Fruit fly (Drosophila melanogaster) whole organism, embryonic: ENCODE measurements around the gene nmo.

Experiments used
- Antp ChIP-seq: fragments of 200-800 bp; sonication (Bioruptor generic); optimal IDR thresholded peaks from 3 replicates; lab custom pipeline; 2016; ENCODE audit warnings: missing biosample characterization, missing genetic modification characterization
- B-H2 ChIP-seq: fragments of 200-800 bp; sonication (Bioruptor generic); optimal IDR thresholded peaks from 2 replicates; lab custom pipeline; 2018; ENCODE audit warnings: missing biosample characterization, mild to moderate bottlenecking, missing genetic modification characterization
- CG10209 ChIP-seq: fragments of 200-800 bp; sonication (Bioruptor generic); optimal IDR thresholded peaks from 3 replicates; lab custom pipeline; 2017; ENCODE audit warnings: missing biosample characterization, mild to moderate bottlenecking, missing genetic modification characterization, missing genetic modification reagents
- CG10431 ChIP-seq: fragments of 200-800 bp; sonication (Bioruptor generic); optimal IDR thresholded peaks from 3 replicates; lab custom pipeline; 2018; ENCODE audit warnings: missing biosample characterization, mild to moderate bottlenecking, missing genetic modification characterization
- CG10979 ChIP-seq: fragments of 200-800 bp; sonication (Bioruptor generic); optimal IDR thresholded peaks from 2 replicates; lab custom pipeline; 2018; ENCODE audit warnings: missing biosample characterization, mild to moderate bottlenecking, missing genetic modification characterization, moderate library complexity
- CG11398 ChIP-seq: fragments of 200-800 bp; sonication (Bioruptor generic); optimal IDR thresholded peaks from 2 replicates; lab custom pipeline; 2016; ENCODE audit warnings: missing biosample characterization, missing genetic modification characterization
- CG1233 ChIP-seq: fragments of 200-800 bp; sonication (Bioruptor generic); optimal IDR thresholded peaks from 4 replicates; lab custom pipeline; 2018; ENCODE audit warnings: missing biosample characterization, mild to moderate bottlenecking, missing genetic modification characterization
- CG13287 ChIP-seq: fragments of 200-800 bp; sonication (Bioruptor generic); IDR thresholded peaks from 2 replicates; pipeline ENCODE4 v1.3.6; 2022; ENCODE audit warnings: missing biosample characterization, missing genetic modification characterization; ENCODE audit not compliant: partially characterized antibody
- CG14710 ChIP-seq: fragments of 200-800 bp; sonication (Bioruptor generic); optimal IDR thresholded peaks from 3 replicates; lab custom pipeline; 2019; ENCODE audit warnings: missing biosample characterization, mild to moderate bottlenecking, missing genetic modification characterization, moderate library complexity
- CG15514 ChIP-seq: fragments of 200-800 bp; sonication (Bioruptor generic); optimal IDR thresholded peaks from 3 replicates; lab custom pipeline; 2017; ENCODE audit warnings: missing biosample characterization, missing genetic modification characterization, mild to moderate bottlenecking, moderate library complexity, missing genetic modification reagents
- CG17568 ChIP-seq: fragments of 200-800 bp; sonication (Bioruptor generic); optimal IDR thresholded peaks from 2 replicates; lab custom pipeline; 2018; ENCODE audit warnings: missing biosample characterization, mild to moderate bottlenecking, missing genetic modification characterization, moderate library complexity
- CG18476 ChIP-seq: fragments of 200-800 bp; sonication (Bioruptor generic); optimal IDR thresholded peaks from 2 replicates; lab custom pipeline; 2016; ENCODE audit warnings: missing biosample characterization, mild to moderate bottlenecking, missing genetic modification characterization
- CG2202 ChIP-seq: fragments of 200-800 bp; sonication (Bioruptor generic); optimal IDR thresholded peaks from 2 replicates; lab custom pipeline; 2018; ENCODE audit warnings: missing biosample characterization, mild to moderate bottlenecking, missing genetic modification characterization
- CG3838 ChIP-seq: fragments of 200-800 bp; sonication (Bioruptor generic); optimal IDR thresholded peaks from 3 replicates; lab custom pipeline; 2016; ENCODE audit warnings: missing biosample characterization, missing genetic modification characterization
- CG4707 ChIP-seq: fragments of 200-800 bp; sonication (Bioruptor generic); optimal IDR thresholded peaks from 2 replicates; lab custom pipeline; 2018; ENCODE audit warnings: missing biosample characterization, mild to moderate bottlenecking, missing genetic modification characterization, moderate library complexity
- CG4820 ChIP-seq: fragments of 200-800 bp; sonication (Bioruptor generic); optimal IDR thresholded peaks from 3 replicates; lab custom pipeline; 2016; ENCODE audit warnings: missing biosample characterization, missing genetic modification characterization
- CG4854 ChIP-seq: fragments of 200-800 bp; sonication (Bioruptor generic); optimal IDR thresholded peaks from 2 replicates; lab custom pipeline; 2016; ENCODE audit warnings: missing biosample characterization, missing genetic modification characterization, inconsistent platforms
- CG6765 ChIP-seq: fragments of 200-800 bp; sonication (Bioruptor generic); optimal IDR thresholded peaks from 3 replicates; lab custom pipeline; 2017; ENCODE audit warnings: missing biosample characterization, mild to moderate bottlenecking, missing genetic modification characterization
- CG6854 ChIP-seq: fragments of 200-800 bp; sonication (Bioruptor generic); optimal IDR thresholded peaks from 3 replicates; lab custom pipeline; 2017; ENCODE audit warnings: missing biosample characterization, mild to moderate bottlenecking, missing genetic modification characterization
- CG7271 ChIP-seq: fragments of 200-800 bp; sonication (Bioruptor generic); optimal IDR thresholded peaks from 2 replicates; lab custom pipeline; 2018; ENCODE audit warnings: missing biosample characterization, mild to moderate bottlenecking, missing genetic modification characterization, moderate library complexity
- CG7928 ChIP-seq: fragments of 200-800 bp; sonication (Bioruptor generic); optimal IDR thresholded peaks from 2 replicates; lab custom pipeline; 2017; ENCODE audit warnings: missing biosample characterization, mild to moderate bottlenecking, missing genetic modification characterization
- CG8388 ChIP-seq: fragments of 200-800 bp; sonication (Bioruptor generic); optimal IDR thresholded peaks from 2 replicates; lab custom pipeline; 2019; ENCODE audit warnings: missing biosample characterization, mild to moderate bottlenecking, missing genetic modification characterization, moderate library complexity
- CG9437 ChIP-seq: fragments of 200-800 bp; sonication (Bioruptor generic); optimal IDR thresholded peaks from 2 replicates; lab custom pipeline; 2018; ENCODE audit warnings: missing biosample characterization, mild to moderate bottlenecking, missing genetic modification characterization
- CrebB ChIP-seq: fragments of 200-800 bp; sonication (Bioruptor generic); optimal IDR thresholded peaks from 3 replicates; lab custom pipeline; 2018; ENCODE audit warnings: missing biosample characterization, mild to moderate bottlenecking, missing genetic modification characterization
- Dad ChIP-seq: fragments of 200-800 bp; sonication (Bioruptor generic); optimal IDR thresholded peaks from 3 replicates; lab custom pipeline; 2016; ENCODE audit warnings: missing biosample characterization, missing genetic modification characterization
- Dfd ChIP-seq, 2 experiments: fragments of >200 bp; optimal IDR thresholded peaks; 2 replicates each; lab custom pipeline; 2017; ENCODE audit warnings: missing biosample characterization in 2 of 2, missing genetic modification characterization in 2 of 2
- Dref ChIP-seq: fragments of 200-800 bp; sonication (Bioruptor generic); IDR thresholded peaks from 2 replicates; pipeline ENCODE4 v1.3.6; 2022; ENCODE audit warnings: missing biosample characterization, missing genetic modification characterization
- HHEX ChIP-seq: fragments of 200-800 bp; sonication (Bioruptor generic); optimal IDR thresholded peaks from 3 replicates; lab custom pipeline; 2017; ENCODE audit warnings: missing biosample characterization, mild to moderate bottlenecking, missing genetic modification characterization, missing genetic modification reagents
- Hey ChIP-seq: fragments of 200-800 bp; sonication (Bioruptor generic); optimal IDR thresholded peaks from 3 replicates; lab custom pipeline; 2018; ENCODE audit warnings: missing biosample characterization, mild to moderate bottlenecking, missing genetic modification characterization
- Lhr ChIP-seq: fragments of 200-800 bp; sonication (Bioruptor generic); optimal IDR thresholded peaks from 3 replicates; lab custom pipeline; 2017; ENCODE audit warnings: mild to moderate bottlenecking, missing biosample characterization, missing genetic modification reagents, missing genetic modification characterization
- Lim3 ChIP-seq: fragments of 200-800 bp; sonication (Bioruptor generic); IDR thresholded peaks from 2 replicates; pipeline ENCODE4 v1.3.6; 2022; ENCODE audit warnings: missing biosample characterization, missing genetic modification characterization
- Meics ChIP-seq: fragments of 200-800 bp; sonication (Bioruptor generic); optimal IDR thresholded peaks from 2 replicates; lab custom pipeline; 2017; ENCODE audit warnings: missing biosample characterization, mild to moderate bottlenecking, missing genetic modification characterization
- Opbp ChIP-seq: fragments of 200-800 bp; sonication (Bioruptor generic); IDR thresholded peaks from 3 replicates; pipeline ENCODE4 v1.3.6; 2022; ENCODE audit warnings: missing biosample characterization, missing genetic modification characterization; ENCODE audit not compliant: partially characterized antibody
- PHDP ChIP-seq: fragments of 200-800 bp; sonication (Bioruptor generic); optimal IDR thresholded peaks from 3 replicates; lab custom pipeline; 2018; ENCODE audit warnings: missing biosample characterization, mild to moderate bottlenecking, missing genetic modification characterization, moderate library complexity
- br ChIP-seq: fragments of >200 bp; optimal IDR thresholded peaks from 2 replicates; lab custom pipeline; 2017
- cato ChIP-seq: fragments of 200-800 bp; sonication (Bioruptor generic); optimal IDR thresholded peaks from 2 replicates; lab custom pipeline; 2016; ENCODE audit warnings: missing biosample characterization, missing genetic modification characterization, borderline replicate concordance
- chif ChIP-seq, 2 experiments: fragments of 200-800 bp; sonication (Bioruptor generic); optimal IDR thresholded peaks; 3 replicates each; lab custom pipeline; 2016; ENCODE audit warnings: missing biosample characterization in 2 of 2, missing genetic modification characterization in 2 of 2
- chm ChIP-seq: fragments of 200-800 bp; sonication (Bioruptor generic); IDR thresholded peaks from 2 replicates; pipeline ENCODE4 v1.3.6; 2022; ENCODE audit warnings: missing biosample characterization, missing genetic modification characterization
- gsb-n ChIP-seq: fragments of 200-800 bp; sonication (Bioruptor generic); optimal IDR thresholded peaks from 3 replicates; lab custom pipeline; 2018; ENCODE audit warnings: missing biosample characterization, mild to moderate bottlenecking, missing genetic modification characterization
- hb ChIP-seq: fragments of 200-800 bp; sonication (Bioruptor generic); IDR thresholded peaks from 3 replicates; pipeline ENCODE4 v1.3.6; 2022; ENCODE audit warnings: missing biosample characterization, missing genetic modification characterization; ENCODE audit not compliant: partially characterized antibody
- nmo ChIP-seq: fragments of 200-800 bp; sonication (Bioruptor generic); optimal IDR thresholded peaks from 2 replicates; lab custom pipeline; 2018; ENCODE audit warnings: missing biosample characterization, mild to moderate bottlenecking, missing genetic modification characterization, moderate library complexity
- onecut ChIP-seq: fragments of 200-800 bp; sonication (Bioruptor generic); IDR thresholded peaks from 2 replicates; pipeline ENCODE4 v1.3.6; 2022; ENCODE audit warnings: missing biosample characterization, missing genetic modification characterization
- org-1 ChIP-seq: fragments of 200-800 bp; sonication (Bioruptor generic); optimal IDR thresholded peaks from 2 replicates; lab custom pipeline; 2017; ENCODE audit warnings: missing biosample characterization, missing genetic modification characterization
- p53 ChIP-seq: fragments of 200-800 bp; sonication (Bioruptor generic); optimal IDR thresholded peaks from 2 replicates; lab custom pipeline; 2016; ENCODE audit warnings: missing biosample characterization, missing genetic modification characterization
- pfk ChIP-seq: fragments of 200-800 bp; sonication (Bioruptor generic); optimal IDR thresholded peaks from 2 replicates; lab custom pipeline; 2018; ENCODE audit warnings: missing biosample characterization, mild to moderate bottlenecking, missing genetic modification characterization, moderate library complexity
- pzg ChIP-seq: fragments of 200-800 bp; sonication (Bioruptor generic); optimal IDR thresholded peaks from 3 replicates; lab custom pipeline; 2018; ENCODE audit warnings: missing biosample characterization, mild to moderate bottlenecking, missing genetic modification characterization, moderate library complexity
- repo ChIP-seq: fragments of 200-800 bp; sonication (Bioruptor generic); optimal IDR thresholded peaks from 2 replicates; lab custom pipeline; 2016; ENCODE audit warnings: missing biosample characterization, missing genetic modification characterization
- run ChIP-seq: fragments of 200-800 bp; sonication (Bioruptor generic); optimal IDR thresholded peaks from 3 replicates; lab custom pipeline; 2018; ENCODE audit warnings: missing biosample characterization, mild to moderate bottlenecking, missing genetic modification characterization
- seq ChIP-seq: fragments of 200-800 bp; sonication (Bioruptor generic); IDR thresholded peaks from 2 replicates; pipeline ENCODE4 v1.3.6; 2022; ENCODE audit warnings: missing biosample characterization, missing genetic modification characterization
- tap ChIP-seq: fragments of 200-800 bp; optimal IDR thresholded peaks from 3 replicates; lab custom pipeline; 2019; ENCODE audit warnings: missing biosample characterization, mild to moderate bottlenecking, missing genetic modification characterization, moderate library complexity
- z ChIP-seq: fragments of 200-800 bp; sonication (Bioruptor generic); IDR thresholded peaks from 3 replicates; pipeline ENCODE4 v1.3.6; 2022; ENCODE audit warnings: missing biosample characterization, missing genetic modification characterization
- zen2 ChIP-seq: fragments of 200-800 bp; sonication (Bioruptor generic); IDR thresholded peaks from 3 replicates; pipeline ENCODE4 v1.3.6; 2022; ENCODE audit warnings: missing biosample characterization, missing genetic modification characterization; ENCODE audit not compliant: partially characterized antibody

nmo gene

DNA sequence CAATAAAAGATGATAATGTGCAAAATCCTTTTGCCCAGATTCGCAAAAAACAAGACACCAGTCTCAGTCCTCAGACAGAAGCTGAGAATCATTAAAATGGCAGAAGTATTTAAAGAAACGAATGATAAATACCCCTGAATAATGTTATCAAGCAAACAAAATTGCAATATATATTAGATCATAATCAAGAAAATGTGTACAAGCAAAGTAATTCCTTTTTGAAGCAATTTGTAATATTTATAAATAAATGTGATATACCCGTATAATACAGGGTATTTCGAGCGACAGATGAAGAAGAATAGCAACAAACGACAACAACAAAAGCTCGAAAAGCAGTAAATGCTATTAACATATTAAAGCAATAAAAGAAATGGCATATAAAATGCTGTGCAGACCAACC, 20.8 kb upstream of the nmo start (continued):
- TF ChIP-seq nmo: peak; percentile 14
- TF ChIP-seq org-1 (GFP tag; lab: Kevin White, UChicago): no peak
- no peak for TF ChIP-seq CG11398 (GFP tag; lab: Kevin White, UChicago)
- no peak for TF ChIP-seq B-H2 (GFP tag; lab: Kevin White, UChicago)
- no peak for TF ChIP-seq CG13287 (GFP tag; lab: Robert Waterston, UW)
- no peak for TF ChIP-seq CG3838
- TF ChIP-seq Dad (GFP tag; lab: Kevin White, UChicago): no peak
- peak; percentile 45 for TF ChIP-seq CG10979 (tag; lab: Kevin White, UChicago)
- TF ChIP-seq CG4820 (GFP tag; lab: Kevin White, UChicago): no peak
- TF ChIP-seq pzg (GFP tag; lab: Kevin White, UChicago): no peak
- no peak for TF ChIP-seq PHDP
- no peak for TF ChIP-seq CG4707
- no peak for TF ChIP-seq Dfd (GFP tag; optimal IDR thresholded peaks at IDR 0.05; lab: Kevin White, UChicago)
- TF ChIP-seq CG2202 (tag; lab: Kevin White, UChicago): no peak
- no peak for TF ChIP-seq CG15514 (GFP tag; lab: Kevin White, UChicago)
- no peak for TF ChIP-seq repo
- no peak for TF ChIP-seq CG17568 (GFP tag; lab: Kevin White, UChicago)
- TF ChIP-seq Opbp: no peak
- TF ChIP-seq chif (GFP tag; optimal IDR thresholded peaks at IDR 0.05; lab: Kevin White, UChicago): peak in 1 of 2 experiments; percentile 19
- peak; percentile 12 for TF ChIP-seq CG8388
- TF ChIP-seq Antp: no peak
- no peak for TF ChIP-seq Lhr (GFP tag; lab: Kevin White, UChicago)
- TF ChIP-seq onecut (GFP tag; lab: Robert Waterston, UW): no peak
- TF ChIP-seq CrebB (tag; lab: Kevin White, UChicago): no peak
- no peak for TF ChIP-seq run
- peak; percentile 23 for TF ChIP-seq gsb-n (tag; lab: Kevin White, UChicago)
- no peak for TF ChIP-seq CG7928 (GFP tag; lab: Kevin White, UChicago)
- TF ChIP-seq cato (GFP tag; lab: Kevin White, UChicago): no peak
- no peak for TF ChIP-seq p53 (GFP tag; lab: Kevin White, UChicago)
- TF ChIP-seq CG14710 (tag; lab: Kevin White, UChicago): peak; percentile 4
- TF ChIP-seq chm (GFP tag; lab: Robert Waterston, UW): no peak
- no peak for TF ChIP-seq HHEX (GFP tag; lab: Kevin White, UChicago)
- TF ChIP-seq br (lab: Kevin White, UChicago): no peak
- TF ChIP-seq CG1233: no peak
- TF ChIP-seq CG18476 (GFP tag; lab: Kevin White, UChicago): no peak
- TF ChIP-seq zen2 (GFP tag; lab: Robert Waterston, UW): no peak
- no peak for TF ChIP-seq z (GFP tag; lab: Robert Waterston, UW)
- TF ChIP-seq CG6854 (GFP tag; lab: Kevin White, UChicago): no peak

DNA sequence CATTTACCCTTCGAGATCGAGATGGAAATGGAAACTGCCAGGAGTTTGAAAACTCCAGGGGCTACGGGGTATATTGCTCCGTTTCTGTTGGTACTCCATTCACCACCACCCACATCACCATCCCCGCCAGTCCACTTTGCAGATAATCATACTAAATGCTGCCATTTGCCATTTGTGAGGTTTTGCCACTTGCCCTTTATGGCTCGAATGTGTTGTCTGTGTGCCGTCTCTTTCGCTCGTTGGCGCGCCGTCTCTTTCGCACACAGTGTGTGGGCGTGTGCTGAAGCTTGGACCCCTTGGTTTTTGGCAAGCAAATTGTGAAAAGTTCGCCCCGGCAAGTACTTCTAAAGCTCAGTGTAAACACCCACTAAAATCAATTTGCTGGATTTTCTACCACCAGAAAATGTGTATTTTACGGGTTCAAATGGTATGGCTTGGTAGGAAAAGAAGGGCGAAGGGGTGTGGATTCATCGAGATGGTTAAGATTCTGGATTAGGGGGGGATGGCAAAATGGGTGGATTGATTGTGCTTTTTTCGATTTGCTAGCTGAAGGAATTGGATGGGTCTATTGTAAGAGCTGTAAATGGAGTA, 20.2 kb upstream of the nmo start:
- TF ChIP-seq Dref (GFP tag; lab: Robert Waterston, UW): no peak
- TF ChIP-seq Lim3 (GFP tag; lab: Robert Waterston, UW): no peak
- no peak for TF ChIP-seq pfk
- TF ChIP-seq seq (GFP tag; lab: Robert Waterston, UW): peak; percentile 71; the same call in 1 of the 2 replicates
- TF ChIP-seq Meics (GFP tag; lab: Kevin White, UChicago): no peak
- TF ChIP-seq CG10431: no peak
- no peak for TF ChIP-seq CG7271 (tag; lab: Kevin White, UChicago)
- no peak for TF ChIP-seq Hey (tag; lab: Kevin White, UChicago)
- TF ChIP-seq CG10209: no peak
- no peak for TF ChIP-seq CG9437 (GFP tag; lab: Kevin White, UChicago)
- TF ChIP-seq hb: no peak
- no peak for TF ChIP-seq CG6765 (GFP tag; lab: Kevin White, UChicago)
- TF ChIP-seq tap: no peak
- no peak for TF ChIP-seq CG4854
